Worm (Caenorhabditis elegans) whole organism, mixed stage, embryonic: ENCODE measurements around the gene rsp-4.

Experiments used
- bed-3 ChIP-seq: fragments of 200-800 bp; sonication (Bioruptor generic); optimal IDR thresholded peaks from 3 replicates; lab custom pipeline; 2018; ENCODE audit warnings: mild to moderate bottlenecking, missing genetic modification characterization, moderate library complexity, missing compliant biosample characterization
- ceh-83 ChIP-seq: fragments of 200-800 bp; sonication (Bioruptor generic); optimal IDR thresholded peaks from 2 replicates; lab custom pipeline; 2018; ENCODE audit warnings: mild to moderate bottlenecking, missing genetic modification characterization, missing compliant biosample characterization
- elt-1 ChIP-seq: sonication (generic microtip); optimal IDR thresholded peaks from 2 replicates; lab custom pipeline; 2017; ENCODE audit warnings: missing genetic modification characterization, mild to moderate bottlenecking, missing compliant biosample characterization, antibody characterized with exemption, moderate library complexity, borderline replicate concordance; ENCODE audit not compliant: insufficient read depth
- ham-2 ChIP-seq: fragments of 200-800 bp; sonication (Bioruptor generic); optimal IDR thresholded peaks from 2 replicates; lab custom pipeline; 2018; ENCODE audit warnings: mild to moderate bottlenecking, missing genetic modification characterization, missing compliant biosample characterization
- lin-13 ChIP-seq: fragments of 150-350 bp; optimal IDR thresholded peaks from 2 replicates; lab custom pipeline; 2014; ENCODE audit warnings: missing biosample characterization, missing genetic modification characterization
- nhr-12 ChIP-seq: fragments of 150-350 bp; optimal IDR thresholded peaks from 2 replicates; lab custom pipeline; 2014; ENCODE audit warnings: missing biosample characterization, missing genetic modification characterization
- nhr-28 ChIP-seq: fragments of 150-350 bp; optimal IDR thresholded peaks from 2 replicates; lab custom pipeline; 2014; ENCODE audit warnings: missing biosample characterization, missing genetic modification characterization
- nhr-76 ChIP-seq: sonication (generic microtip); optimal IDR thresholded peaks from 2 replicates; lab custom pipeline; 2017; ENCODE audit warnings: missing biosample characterization, missing genetic modification characterization
- sem-2 ChIP-seq: fragments of 200-800 bp; sonication (Bioruptor generic); optimal IDR thresholded peaks from 2 replicates; lab custom pipeline; 2018; ENCODE audit warnings: mild to moderate bottlenecking, missing genetic modification characterization, missing compliant biosample characterization
- snpc-4 ChIP-seq: fragments of 150-350 bp; optimal IDR thresholded peaks from 2 replicates; lab custom pipeline; 2014; ENCODE audit warnings: missing biosample characterization, missing genetic modification characterization
- unc-39 ChIP-seq: fragments of 150-350 bp; optimal IDR thresholded peaks from 2 replicates; lab custom pipeline; 2014; ENCODE audit warnings: missing biosample characterization, missing genetic modification characterization
- unc-62 ChIP-seq: fragments of 150-350 bp; optimal IDR thresholded peaks from 2 replicates; lab custom pipeline; 2014; ENCODE audit warnings: missing biosample characterization, missing genetic modification reagents, missing genetic modification characterization

DNA sequence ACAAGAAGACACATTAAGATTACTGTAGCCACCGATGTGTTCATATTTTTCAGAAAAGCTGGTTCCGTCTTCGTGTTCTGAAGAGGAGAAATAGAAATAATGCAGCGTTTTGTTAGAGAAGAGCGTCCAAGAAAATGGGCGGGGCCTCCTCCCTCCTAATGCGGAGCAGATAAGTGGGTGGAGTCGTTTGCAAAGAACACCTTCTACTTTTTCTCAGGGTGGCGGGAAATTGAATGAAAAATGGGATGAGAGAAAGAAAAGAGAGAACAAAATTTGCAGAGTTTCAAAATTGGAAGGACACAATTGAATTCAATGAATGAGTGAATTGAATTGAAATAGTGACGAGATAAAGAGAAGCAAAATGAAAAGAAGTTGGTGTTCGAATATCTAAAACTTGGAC, 23.0 kb downstream of the rsp-4 start, which contains the start of gene F09E5.16:
- TF ChIP-seq unc-62 (GFP tag; lab: Kevin White, UChicago) (no peak), unc-39 (tag; lab: Kevin White, UChicago) (no peak), nhr-28 (tag; lab: Kevin White, UChicago) (no peak), ham-2 (no peak), bed-3 (GFP tag; lab: Kevin White, UChicago) (no peak), nhr-76 (tag; lab: Kevin White, UChicago) (no peak), sem-2 (GFP tag; lab: Kevin White, UChicago) (no peak), ceh-83 (GFP tag; lab: Kevin White, UChicago) (no peak), lin-13 (tag; lab: Kevin White, UChicago) (no peak), nhr-12 (tag; lab: Kevin White, UChicago) (no peak), elt-1 (tag; lab: Kevin White, UChicago) (no peak), snpc-4 (tag; lab: Kevin White, UChicago) (no peak)
